Worm (Caenorhabditis elegans) whole organism, L1 larva: Measurements from ENCODE around the gene dcaf-13.

Source experiments
- blmp-1 ChIP-seq: fragments of 150-350 bp; optimal IDR thresholded peaks from 2 replicates; lab custom pipeline; 2014; ENCODE audit warnings: missing biosample characterization, missing genetic modification characterization
- ceh-63 ChIP-seq: fragments of 200-800 bp; sonication (Bioruptor generic); optimal IDR thresholded peaks from 2 replicates; lab custom pipeline; 2018; ENCODE audit warnings: mild to moderate bottlenecking, missing genetic modification characterization, missing compliant biosample characterization
- ceh-82 ChIP-seq, 3 experiments: fragments of 150-350 bp in 1 of 3; sonication (generic microtip) in 2 of 3; optimal IDR thresholded peaks; 2 replicates each; lab custom pipeline; 2014 to 2017; ENCODE audit warnings: missing biosample characterization in 3 of 3, missing genetic modification characterization in 3 of 3
- ceh-88 ChIP-seq: fragments of 200-800 bp; sonication (Bioruptor generic); IDR thresholded peaks from 2 replicates; pipeline ENCODE4 v1.3.6; 2022; ENCODE audit warnings: missing genetic modification characterization, missing compliant biosample characterization
- ces-1 ChIP-seq: fragments of 150-350 bp; optimal IDR thresholded peaks from 2 replicates; lab custom pipeline; 2014; ENCODE audit warnings: missing biosample characterization, missing genetic modification reagents, missing genetic modification characterization
- dpl-1 ChIP-seq, 3 experiments: fragments of 150-350 bp in 2 of 3; sonication (generic microtip) in 1 of 3; optimal IDR thresholded peaks; 2 replicates each; lab custom pipeline; 2014 to 2017; ENCODE audit warnings: missing biosample characterization in 3 of 3, missing genetic modification characterization in 3 of 3, missing genetic modification reagents in 3 of 3
- dsc-1 ChIP-seq: sonication (generic microtip); optimal IDR thresholded peaks from 2 replicates; lab custom pipeline; 2016; ENCODE audit warnings: mild to moderate bottlenecking, missing genetic modification characterization, missing compliant biosample characterization
- efl-1 ChIP-seq, 4 experiments: fragments of 150-350 bp; optimal IDR thresholded peaks in 3 of 4; peaks in 1 of 4; 1 replicate in 1 of 4; 2 replicates in 3 of 4; lab custom pipeline; 2014; ENCODE audit warnings: missing biosample characterization in 2 of 4, missing genetic modification characterization in 2 of 4, missing genetic modification reagents in 2 of 4
- egl-13 ChIP-seq: sonication (generic microtip); optimal IDR thresholded peaks from 2 replicates; lab custom pipeline; 2016; ENCODE audit warnings: missing genotype, missing genetic modification reagents, missing genetic modification characterization, missing compliant biosample characterization
- elt-2 ChIP-seq: sonication (generic microtip); optimal IDR thresholded peaks from 2 replicates; lab custom pipeline; 2016; ENCODE audit warnings: missing genetic modification characterization, mild to moderate bottlenecking, inconsistent platforms, missing compliant biosample characterization, missing genetic modification reagents
- elt-3 ChIP-seq, 6 experiments: fragments of 150-350 bp in 1 of 6; sonication (generic microtip); optimal IDR thresholded peaks; 2 replicates each; lab custom pipeline; 2017 to 2018; ENCODE audit warnings: missing biosample characterization in 6 of 6, missing genetic modification characterization in 6 of 6, inconsistent platforms in 1 of 6
- fkh-4 ChIP-seq: sonication (generic microtip); optimal IDR thresholded peaks from 2 replicates; lab custom pipeline; 2016; ENCODE audit warnings: missing compliant biosample characterization, missing genetic modification characterization, borderline replicate concordance
- fos-1 ChIP-seq: fragments of 150-350 bp; optimal IDR thresholded peaks from 2 replicates; lab custom pipeline; 2014; ENCODE audit warnings: missing biosample characterization, missing genetic modification characterization
- hpl-2 ChIP-seq: fragments of 150-350 bp; optimal IDR thresholded peaks from 2 replicates; lab custom pipeline; 2014; ENCODE audit warnings: missing biosample characterization, missing genetic modification reagents, missing genetic modification characterization
- irx-1 ChIP-seq: sonication (generic microtip); optimal IDR thresholded peaks from 2 replicates; lab custom pipeline; 2016; ENCODE audit warnings: missing genetic modification characterization, missing compliant biosample characterization
- jun-1 ChIP-seq: fragments of 150-350 bp; optimal IDR thresholded peaks from 2 replicates; lab custom pipeline; 2014; ENCODE audit warnings: missing biosample characterization, missing genetic modification reagents, missing genetic modification characterization
- lin-13 ChIP-seq: fragments of 150-350 bp; optimal IDR thresholded peaks from 2 replicates; lab custom pipeline; 2014; ENCODE audit warnings: missing biosample characterization, missing genetic modification reagents, missing genetic modification characterization
- lin-14 ChIP-seq: fragments of 200-800 bp; sonication (Bioruptor generic); optimal IDR thresholded peaks from 2 replicates; lab custom pipeline; 2018; ENCODE audit warnings: mild to moderate bottlenecking, missing genetic modification characterization, moderate library complexity, missing compliant biosample characterization
- lin-35 ChIP-seq, 2 experiments: fragments of 150-350 bp; optimal IDR thresholded peaks; 2 replicates each; lab custom pipeline; 2014; ENCODE audit warnings: missing biosample characterization in 2 of 2, missing genetic modification characterization in 2 of 2, missing genetic modification reagents in 2 of 2
- lin-39 ChIP-seq: fragments of 150-350 bp; optimal IDR thresholded peaks from 2 replicates; lab custom pipeline; 2014; ENCODE audit warnings: missing biosample characterization, missing genetic modification reagents, missing genetic modification characterization
- lir-3 ChIP-seq: sonication (generic microtip); optimal IDR thresholded peaks from 2 replicates; lab custom pipeline; 2016; ENCODE audit warnings: mild to moderate bottlenecking, missing genetic modification characterization, moderate library complexity, missing compliant biosample characterization; ENCODE audit not compliant: poor library complexity
- lsy-2 ChIP-seq, 2 experiments: fragments of 150-350 bp; optimal IDR thresholded peaks; 2 replicates each; lab custom pipeline; 2014; ENCODE audit warnings: missing biosample characterization in 2 of 2, missing genetic modification characterization in 2 of 2
- mef-2 ChIP-seq: fragments of 150-350 bp; optimal IDR thresholded peaks from 2 replicates; lab custom pipeline; 2014; ENCODE audit warnings: missing biosample characterization, missing genetic modification characterization
- nhr-11 ChIP-seq: fragments of 150-350 bp; optimal IDR thresholded peaks from 2 replicates; lab custom pipeline; 2014; ENCODE audit warnings: missing biosample characterization, missing genetic modification characterization
- nhr-19 ChIP-seq: fragments of 200-800 bp; sonication (Bioruptor generic); conservative IDR thresholded peaks from 2 replicates; pipeline ENCODE4 v1.3.6; 2022; ENCODE audit warnings: missing genetic modification characterization, missing compliant biosample characterization
- nhr-71 ChIP-seq: sonication (generic microtip); optimal IDR thresholded peaks from 2 replicates; lab custom pipeline; 2016; ENCODE audit warnings: mild to moderate bottlenecking, missing genetic modification characterization, moderate library complexity, missing compliant biosample characterization
- nhr-76 ChIP-seq: sonication (generic microtip); optimal IDR thresholded peaks from 2 replicates; lab custom pipeline; 2017; ENCODE audit warnings: missing biosample characterization, missing genetic modification characterization
- nhr-77 ChIP-seq: fragments of 150-350 bp; optimal IDR thresholded peaks from 2 replicates; lab custom pipeline; 2014; ENCODE audit warnings: missing biosample characterization, missing genetic modification characterization
- nhr-84 ChIP-seq: sonication (generic microtip); optimal IDR thresholded peaks from 2 replicates; lab custom pipeline; 2017; ENCODE audit warnings: missing biosample characterization, missing genetic modification characterization
- pax-3 ChIP-seq: fragments of 200-800 bp; sonication (Bioruptor generic); optimal IDR thresholded peaks from 2 replicates; lab custom pipeline; 2018; ENCODE audit warnings: mild to moderate bottlenecking, missing genetic modification characterization, moderate library complexity, missing compliant biosample characterization
- rnt-1 ChIP-seq: sonication (generic microtip); optimal IDR thresholded peaks from 2 replicates; lab custom pipeline; 2016; ENCODE audit warnings: mild to moderate bottlenecking, missing genetic modification characterization, moderate library complexity, missing compliant biosample characterization
- tlp-1 ChIP-seq: fragments of 150-350 bp; optimal IDR thresholded peaks from 2 replicates; lab custom pipeline; 2014; ENCODE audit warnings: missing biosample characterization, missing genetic modification characterization
- unc-86 ChIP-seq: sonication (generic microtip); optimal IDR thresholded peaks from 2 replicates; lab custom pipeline; 2016; ENCODE audit warnings: missing genetic modification characterization, missing compliant biosample characterization
- vab-15 ChIP-seq: sonication (generic microtip); optimal IDR thresholded peaks from 2 replicates; lab custom pipeline; 2017; ENCODE audit warnings: missing genotype, mild to moderate bottlenecking, missing genetic modification characterization, missing compliant biosample characterization
- xbp-1 ChIP-seq: sonication (generic microtip); optimal IDR thresholded peaks from 2 replicates; lab custom pipeline; 2016; ENCODE audit warnings: missing genetic modification characterization, missing compliant biosample characterization
- zag-1 ChIP-seq: fragments of 150-350 bp; optimal IDR thresholded peaks from 2 replicates; lab custom pipeline; 2014; ENCODE audit warnings: missing biosample characterization, missing genetic modification characterization
- zip-4 ChIP-seq: fragments of 200-800 bp; sonication (Bioruptor generic); optimal IDR thresholded peaks from 2 replicates; lab custom pipeline; 2018; ENCODE audit warnings: mild to moderate bottlenecking, missing genetic modification characterization, moderate library complexity, missing compliant biosample characterization
- ztf-11 ChIP-seq, 2 experiments: sonication (generic microtip); optimal IDR thresholded peaks; 2 replicates each; lab custom pipeline; 2016 to 2017; ENCODE audit warnings: missing genetic modification characterization in 2 of 2, missing biosample characterization in 1 of 2, missing compliant biosample characterization in 1 of 2

Gene dcaf-13

ce11 chrII:4453453-4453852, 28.8 kb upstream of the dcaf-13 start:
- TF ChIP-seq efl-1 (optimal IDR thresholded peaks at IDR 0.05; lab: Kevin White, UChicago), result no peak
- peak; percentile 13 to 56 for TF ChIP-seq efl-1 (GFP tag; optimal IDR thresholded peaks at IDR 0.05 in 1 of 2; lab: Kevin White, UChicago)
- peak in 1 of 2 experiments; percentile 34 for TF ChIP-seq lin-35 (GFP tag; optimal IDR thresholded peaks at IDR 0.05; lab: Kevin White, UChicago)
- peak; percentile 60 for TF ChIP-seq lin-14 (GFP tag; lab: Kevin White, UChicago)
- peak in 1 of 3 experiments; percentile 35 for TF ChIP-seq dpl-1 (GFP tag; optimal IDR thresholded peaks at IDR 0.05; lab: Kevin White, UChicago)
- no peak for TF ChIP-seq lin-13
- TF ChIP-seq zip-4 (GFP tag; lab: Kevin White, UChicago), result no peak
- peak; percentile 55 for TF ChIP-seq unc-86 (tag; lab: Kevin White, UChicago)

- TF ChIP-seq fkh-4 (tag; lab: Kevin White, UChicago) (no peak), nhr-84 (no peak), lsy-2 (tag; optimal IDR thresholded peaks at IDR 0.05; lab: Kevin White, UChicago) (no peak), nhr-11 (tag; lab: Kevin White, UChicago) (no peak), elt-3 (tag; optimal IDR thresholded peaks at IDR 0.05; lab: Kevin White, UChicago) (no peak), tlp-1 (tag; lab: Kevin White, UChicago) (no peak), nhr-77 (no peak), ces-1 (GFP tag; lab: Kevin White, UChicago) (no peak), ceh-63 (GFP tag; lab: Kevin White, UChicago) (no peak), vab-15 (tag; lab: Kevin White, UChicago) (no peak), mef-2 (tag; lab: Kevin White, UChicago) (no peak), nhr-76 (tag; lab: Kevin White, UChicago) (no peak), ztf-11 (tag; optimal IDR thresholded peaks at IDR 0.05; lab: Kevin White, UChicago) (no peak), zag-1 (tag; lab: Kevin White, UChicago) (no peak), jun-1 (tag; lab: Kevin White, UChicago) (no peak), nhr-19 (GFP tag; lab: Robert Waterston, UW) (no peak), lin-39 (tag; lab: Kevin White, UChicago) (no peak)
Observed at ce11 chrII:4453051-4453450, 28.3 kb upstream of the dcaf-13 start, which contains the start of gene twk-2. TSS of gene twk-2 (minus strand) at chrII:4453151.

ce11 chrII:4444811-4445210, 20.1 kb upstream of the dcaf-13 start:
- TF ChIP-seq hpl-2, result no peak
- no peak for TF ChIP-seq ces-1 (GFP tag; lab: Kevin White, UChicago)
- no peak for TF ChIP-seq nhr-11 (tag; lab: Kevin White, UChicago)

ce11 chrII:4441278-4441677, 16.6 kb upstream of the dcaf-13 start:
- no peak for TF ChIP-seq nhr-77
- no peak for TF ChIP-seq elt-2 (tag; lab: Kevin White, UChicago)
- TF ChIP-seq dpl-1 (GFP tag; optimal IDR thresholded peaks at IDR 0.05; lab: Kevin White, UChicago), result no peak
- no peak for TF ChIP-seq irx-1 (tag; lab: Kevin White, UChicago)
- no peak for TF ChIP-seq unc-86 (tag; lab: Kevin White, UChicago)
- TF ChIP-seq xbp-1, result no peak
- TF ChIP-seq zip-4 (GFP tag; lab: Kevin White, UChicago), result no peak
- no peak for TF ChIP-seq pax-3 (tag; lab: Kevin White, UChicago)
- no peak for TF ChIP-seq lir-3 (tag; lab: Kevin White, UChicago)
- no peak for TF ChIP-seq nhr-71 (tag; lab: Kevin White, UChicago)
- TF ChIP-seq fkh-4 (tag; lab: Kevin White, UChicago), result no peak
- no peak for TF ChIP-seq dsc-1
- TF ChIP-seq ceh-88 (GFP tag; lab: Robert Waterston, UW), result no peak
- TF ChIP-seq fos-1, result no peak
- TF ChIP-seq mef-2 (tag; lab: Kevin White, UChicago), result no peak
- TF ChIP-seq rnt-1 (tag; lab: Kevin White, UChicago), result no peak
- no peak for TF ChIP-seq blmp-1 (tag; lab: Kevin White, UChicago)
- no peak for TF ChIP-seq ceh-82 (tag; optimal IDR thresholded peaks at IDR 0.05; lab: Kevin White, UChicago)
- TF ChIP-seq egl-13 (tag; lab: Kevin White, UChicago), result no peak
